Worm (Caenorhabditis elegans) whole organism, young adult: ENCODE data around the gene ippk-1.

Experiments
- B0336.3 ChIP-seq: fragments of 200-800 bp; sonication (Bioruptor generic); IDR thresholded peaks from 2 replicates; pipeline ENCODE4 v1.3.6; 2022; ENCODE audit warnings: missing genetic modification characterization, missing compliant biosample characterization
- F39B2.1 ChIP-seq: fragments of 200-800 bp; sonication (Bioruptor generic); IDR thresholded peaks from 2 replicates; pipeline ENCODE4 v1.3.6; 2022; ENCODE audit warnings: missing genetic modification reagents, missing genetic modification characterization, missing compliant biosample characterization
- F57A8.1 ChIP-seq: fragments of 200-800 bp; sonication (Bioruptor generic); optimal IDR thresholded peaks from 2 replicates; lab custom pipeline; 2018; ENCODE audit warnings: mild to moderate bottlenecking, missing genetic modification characterization, moderate library complexity, missing compliant biosample characterization
- K12H6.12 ChIP-seq: fragments of 200-800 bp; sonication (Bioruptor generic); optimal IDR thresholded peaks from 2 replicates; lab custom pipeline; 2018; ENCODE audit warnings: mild to moderate bottlenecking, missing genetic modification characterization, missing compliant biosample characterization
- bed-1 ChIP-seq: fragments of 200-800 bp; sonication (Bioruptor generic); IDR thresholded peaks from 2 replicates; pipeline ENCODE4 v1.3.6; 2022; ENCODE audit warnings: missing genetic modification reagents, missing genetic modification characterization, missing compliant biosample characterization
- cebp-1 ChIP-seq, 2 experiments: fragments of 200-800 bp in 1 of 2; sonication (Bioruptor generic) in 1 of 2; sonication (generic microtip) in 1 of 2; IDR thresholded peaks in 1 of 2; optimal IDR thresholded peaks in 1 of 2; 2 replicates each; pipeline versions ENCODE4 v1.3.6 to Lab custom; 2017 to 2022; ENCODE audit warnings: missing compliant biosample characterization in 2 of 2, missing genetic modification characterization in 2 of 2, mild to moderate bottlenecking in 1 of 2, missing genetic modification reagents in 1 of 2, moderate library complexity in 1 of 2
- ceh-58 ChIP-seq: fragments of 200-800 bp; sonication (Bioruptor generic); IDR thresholded peaks from 2 replicates; pipeline ENCODE4 v1.3.6; 2022; ENCODE audit warnings: missing genetic modification characterization, missing compliant biosample characterization
- ceh-91 ChIP-seq: fragments of 200-800 bp; sonication (Bioruptor generic); IDR thresholded peaks from 2 replicates; pipeline ENCODE4 v1.3.6; 2022; ENCODE audit warnings: missing genetic modification reagents, missing genetic modification characterization, missing compliant biosample characterization
- chd-7 ChIP-seq: sonication (generic microtip); optimal IDR thresholded peaks from 2 replicates; lab custom pipeline; 2016; ENCODE audit warnings: mild to moderate bottlenecking, missing genetic modification characterization, moderate library complexity, missing compliant biosample characterization
- dox-1 ChIP-seq: fragments of 200-800 bp; sonication (Bioruptor generic); IDR thresholded peaks from 2 replicates; pipeline ENCODE4 v1.3.6; 2022; ENCODE audit warnings: missing genetic modification reagents, missing genetic modification characterization, missing compliant biosample characterization
- dpff-1 ChIP-seq: sonication (generic microtip); optimal IDR thresholded peaks from 2 replicates; lab custom pipeline; 2017; ENCODE audit warnings: mild to moderate bottlenecking, missing genetic modification characterization, missing compliant biosample characterization
- egl-44 ChIP-seq: fragments of 200-800 bp; sonication (Bioruptor generic); IDR thresholded peaks from 2 replicates; pipeline ENCODE4 v1.3.6; 2022; ENCODE audit warnings: missing genetic modification reagents, missing genetic modification characterization, missing compliant biosample characterization
- egrh-3 ChIP-seq: fragments of 200-800 bp; sonication (Bioruptor generic); IDR thresholded peaks from 2 replicates; pipeline ENCODE4 v1.3.6; 2022; ENCODE audit warnings: missing genetic modification reagents, missing genetic modification characterization, missing compliant biosample characterization
- gei-17 ChIP-seq: fragments of 200-800 bp; sonication (Bioruptor generic); optimal IDR thresholded peaks from 2 replicates; lab custom pipeline; 2018; ENCODE audit warnings: mild to moderate bottlenecking, missing genetic modification characterization, missing compliant biosample characterization
- hsf-1 ChIP-seq: fragments of 200-800 bp; sonication (Bioruptor generic); IDR thresholded peaks from 2 replicates; pipeline ENCODE4 v1.3.6; 2022; ENCODE audit warnings: missing genetic modification reagents, missing genetic modification characterization, missing compliant biosample characterization
- let-526 ChIP-seq: fragments of 200-800 bp; sonication (Bioruptor generic); IDR thresholded peaks from 2 replicates; pipeline ENCODE4 v1.3.6; 2022; ENCODE audit warnings: missing genetic modification reagents, missing genetic modification characterization, missing compliant biosample characterization
- let-607 ChIP-seq, 2 experiments: fragments of 200-800 bp in 1 of 2; sonication (Bioruptor generic) in 1 of 2; sonication (generic microtip) in 1 of 2; optimal IDR thresholded peaks; 2 replicates each; lab custom pipeline; 2016 to 2018; ENCODE audit warnings: mild to moderate bottlenecking in 2 of 2, missing compliant biosample characterization in 2 of 2, missing genetic modification characterization in 2 of 2, moderate library complexity in 2 of 2, missing genotype in 1 of 2
- lin-26 ChIP-seq: fragments of 200-800 bp; sonication (Bioruptor generic); IDR thresholded peaks from 2 replicates; pipeline ENCODE4 v1.3.6; 2022; ENCODE audit warnings: missing genetic modification reagents, missing genetic modification characterization, missing compliant biosample characterization
- lin-35 ChIP-seq, 3 experiments: fragments of 150-350 bp in 2 of 3; sonication (generic microtip) in 1 of 3; optimal IDR thresholded peaks; 2 replicates each; lab custom pipeline; 2014 to 2018; ENCODE audit warnings: missing biosample characterization in 3 of 3, missing genetic modification characterization in 3 of 3, missing genetic modification reagents in 3 of 3
- lin-40 ChIP-seq: sonication (generic microtip); optimal IDR thresholded peaks from 2 replicates; lab custom pipeline; 2016; ENCODE audit warnings: missing genetic modification characterization, mild to moderate bottlenecking, missing compliant biosample characterization, missing genotype, missing genetic modification reagents
- lin-54 ChIP-seq: fragments of 200-800 bp; sonication (Bioruptor generic); optimal IDR thresholded peaks from 2 replicates; lab custom pipeline; 2018; ENCODE audit warnings: mild to moderate bottlenecking, missing genetic modification characterization, missing compliant biosample characterization
- lir-1 ChIP-seq: fragments of 200-800 bp; sonication (Bioruptor generic); conservative IDR thresholded peaks from 2 replicates; pipeline ENCODE4 v1.3.6; 2022; ENCODE audit warnings: missing genetic modification reagents, missing genetic modification characterization, missing compliant biosample characterization
- lsy-27 ChIP-seq: sonication (generic microtip); optimal IDR thresholded peaks from 2 replicates; lab custom pipeline; 2017; ENCODE audit warnings: missing genetic modification characterization, mild to moderate bottlenecking, missing compliant biosample characterization, antibody characterized with exemption, missing genotype, borderline replicate concordance; ENCODE audit not compliant: insufficient read depth
- nfyb-1 ChIP-seq: fragments of 200-800 bp; sonication (Bioruptor generic); IDR thresholded peaks from 2 replicates; pipeline ENCODE4 v1.3.6; 2022; ENCODE audit warnings: missing genetic modification reagents, missing genetic modification characterization, missing compliant biosample characterization
- nhr-80 ChIP-seq: sonication (generic microtip); optimal IDR thresholded peaks from 2 replicates; lab custom pipeline; 2016; ENCODE audit warnings: missing genetic modification characterization, missing compliant biosample characterization
- pbrm-1 ChIP-seq: fragments of 200-800 bp; sonication (Bioruptor generic); IDR thresholded peaks from 2 replicates; pipeline ENCODE4 v1.3.6; 2022; ENCODE audit warnings: missing genetic modification reagents, missing genetic modification characterization, missing compliant biosample characterization
- rcor-1 ChIP-seq: fragments of 200-800 bp; sonication (Bioruptor generic); IDR thresholded peaks from 2 replicates; pipeline ENCODE4 v1.3.6; 2022; ENCODE audit warnings: missing genetic modification reagents, missing genetic modification characterization, missing compliant biosample characterization
- rpc-1 ChIP-seq, 2 experiments: fragments of 150-350 bp in 1 of 2; sonication (generic microtip) in 1 of 2; optimal IDR thresholded peaks; 2 replicates each; lab custom pipeline; 2014 to 2018; ENCODE audit warnings: missing biosample characterization in 1 of 2, missing genetic modification characterization in 1 of 2, missing genetic modification reagents in 1 of 2, missing genotype in 1 of 2
- somi-1 ChIP-seq: fragments of 200-800 bp; sonication (Bioruptor generic); optimal IDR thresholded peaks from 2 replicates; lab custom pipeline; 2018; ENCODE audit warnings: mild to moderate bottlenecking, missing genetic modification characterization, missing compliant biosample characterization
- tbp1 ChIP-seq: fragments of 200-800 bp; sonication (Bioruptor generic); optimal IDR thresholded peaks from 2 replicates; lab custom pipeline; 2018; ENCODE audit warnings: mild to moderate bottlenecking, missing genetic modification characterization, missing compliant biosample characterization
- tbx-9 ChIP-seq: sonication (generic microtip); optimal IDR thresholded peaks from 2 replicates; lab custom pipeline; 2016; ENCODE audit warnings: borderline replicate concordance, missing genetic modification characterization, inconsistent platforms, missing compliant biosample characterization
- unc-62 ChIP-seq: fragments of 150-350 bp; optimal IDR thresholded peaks from 2 replicates; lab custom pipeline; 2014; ENCODE audit warnings: missing biosample characterization, missing genetic modification reagents, missing genetic modification characterization
- xnd-1 ChIP-seq: sonication (generic microtip); optimal IDR thresholded peaks from 2 replicates; lab custom pipeline; 2016; ENCODE audit warnings: missing genotype, missing genetic modification reagents, missing genetic modification characterization, missing compliant biosample characterization
- ztf-22 ChIP-seq: fragments of 200-800 bp; sonication (Bioruptor generic); optimal IDR thresholded peaks from 2 replicates; lab custom pipeline; 2018; ENCODE audit warnings: mild to moderate bottlenecking, missing genetic modification characterization, moderate library complexity, missing compliant biosample characterization
- ztf-26 ChIP-seq: sonication (generic microtip); optimal IDR thresholded peaks from 2 replicates; lab custom pipeline; 2017; ENCODE audit warnings: missing genetic modification characterization, missing compliant biosample characterization
- ztf-28 ChIP-seq: fragments of 200-800 bp; sonication (Bioruptor generic); IDR thresholded peaks from 2 replicates; pipeline ENCODE4 v1.3.6; 2022; ENCODE audit warnings: missing genetic modification reagents, missing genetic modification characterization, missing compliant biosample characterization
- ztf-3 ChIP-seq: fragments of 200-800 bp; sonication (Bioruptor generic); optimal IDR thresholded peaks from 2 replicates; lab custom pipeline; 2018; ENCODE audit warnings: mild to moderate bottlenecking, missing genetic modification characterization, missing compliant biosample characterization

Gene ippk-1

DNA sequence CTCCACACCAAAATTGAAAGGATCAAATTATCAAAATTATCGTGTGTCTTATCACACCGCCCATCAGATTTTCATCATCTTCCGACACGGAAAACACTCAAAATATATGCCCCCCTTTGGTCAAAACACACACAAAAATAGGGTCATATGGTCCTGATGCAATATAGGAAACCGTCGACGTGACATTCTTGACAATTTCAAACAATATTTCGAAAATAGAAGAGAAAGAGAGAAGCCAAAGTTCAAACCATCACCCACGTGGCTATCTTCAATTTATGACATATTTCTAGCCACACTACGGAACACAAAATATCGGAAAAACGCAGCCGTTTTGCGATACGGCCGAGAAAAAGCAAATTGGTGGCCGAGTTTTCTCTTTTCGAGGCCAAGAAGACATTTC, 7.9 kb downstream of the ippk-1 start:
- TF ChIP-seq nhr-80 (peak; percentile 9), egl-44 (no peak), ztf-26 (peak; percentile 70), dpff-1 (no peak), lin-26 (peak; percentile 56; the same call in 1 of the 2 replicates), ceh-91 (no peak), somi-1 (GFP tag; lab: Kevin White, UChicago) (peak; percentile 63), cebp-1 (GFP tag; IDR thresholded peaks at IDR 0.05; lab: Robert Waterston, UW) (peak; percentile 54), cebp-1 (tag; optimal IDR thresholded peaks at IDR 0.05; lab: Kevin White, UChicago) (peak; percentile 63), lin-40 (tag; lab: Kevin White, UChicago) (peak; percentile 27)

DNA sequence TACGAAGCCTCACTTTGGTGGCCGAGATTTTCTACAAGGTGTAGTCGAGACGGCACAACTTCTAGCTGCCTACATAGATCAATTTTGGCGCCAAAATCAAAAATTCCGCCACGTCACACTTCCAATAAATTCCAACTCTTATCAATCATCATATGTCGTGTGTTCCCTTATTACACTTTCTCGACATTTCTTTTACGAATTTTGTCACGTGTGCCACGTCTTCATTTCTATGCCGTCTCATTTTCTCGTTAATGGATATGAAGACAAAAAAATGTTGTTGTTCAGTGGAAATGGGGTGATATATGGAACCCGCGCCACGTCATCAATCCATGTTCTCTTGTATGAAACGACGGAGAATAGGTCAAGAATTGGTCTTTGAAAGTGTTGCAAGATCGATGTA, 8.9 kb downstream of the ippk-1 start:
- TF ChIP-seq let-607 (tag; optimal IDR thresholded peaks at IDR 0.05; lab: Kevin White, UChicago) (peak in 1 of 2 experiments; percentile 63), ceh-91 (no peak), F39B2.1 (GFP tag; lab: Robert Waterston, UW) (no peak), ztf-26 (peak; percentile 12), egrh-3 (no peak), ztf-3 (no peak), hsf-1 (GFP tag; lab: Robert Waterston, UW) (peak; percentile 64; the same call in 1 of the 2 replicates), lsy-27 (tag; lab: Kevin White, UChicago) (no peak)

DNA sequence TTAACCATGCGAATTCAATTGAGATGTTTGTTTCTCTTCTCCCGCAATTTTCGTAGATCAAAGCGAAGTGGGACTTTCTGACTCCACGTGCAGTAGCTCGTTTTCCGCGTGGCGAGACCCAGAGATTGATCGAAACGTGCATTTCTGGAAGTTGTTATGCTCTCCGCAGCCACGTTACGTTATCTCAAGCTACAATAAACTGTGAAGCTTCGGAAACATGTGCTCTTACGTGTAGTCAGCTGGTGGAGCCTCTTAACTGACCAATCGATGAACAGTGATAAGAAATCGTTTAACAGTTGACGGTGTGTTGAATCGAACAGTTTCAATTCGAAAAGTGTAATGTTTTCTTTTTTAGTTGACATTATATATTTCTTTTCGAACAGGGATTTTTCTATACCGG, 9.4 kb downstream of the ippk-1 start:
- TF ChIP-seq nfyb-1, result peak; percentile 64; the same call in 1 of the 2 replicates
- TF ChIP-seq pbrm-1 (GFP tag; lab: Robert Waterston, UW), result no peak
- no peak for TF ChIP-seq dpff-1
- no peak for TF ChIP-seq gei-17
- TF ChIP-seq lsy-27 (tag; lab: Kevin White, UChicago), result no peak
- no peak for TF ChIP-seq somi-1 (GFP tag; lab: Kevin White, UChicago)
- TF ChIP-seq tbx-9, result no peak
- no peak for TF ChIP-seq lir-1
- no peak for TF ChIP-seq rpc-1 (optimal IDR thresholded peaks at IDR 0.05; lab: Kevin White, UChicago)
- no peak for TF ChIP-seq rpc-1 (tag; optimal IDR thresholded peaks at IDR 0.05; lab: Kevin White, UChicago)
- no peak for TF ChIP-seq F57A8.1 (GFP tag; lab: Kevin White, UChicago)
- TF ChIP-seq ztf-22, result peak; percentile 58
- TF ChIP-seq lin-54 (GFP tag; lab: Kevin White, UChicago), result peak; percentile 17
- TF ChIP-seq egl-44, result 0 out of 2 replicates have a peak, but pooled peaks have one; percentile 17
- TF ChIP-seq chd-7 (tag; lab: Kevin White, UChicago), result no peak
- TF ChIP-seq lin-35 (GFP tag; optimal IDR thresholded peaks at IDR 0.05; lab: Kevin White, UChicago), result no peak
- TF ChIP-seq xnd-1, result no peak
- TF ChIP-seq cebp-1 (GFP tag; IDR thresholded peaks at IDR 0.05; lab: Robert Waterston, UW), result no peak
- peak; percentile 5 for TF ChIP-seq cebp-1 (tag; optimal IDR thresholded peaks at IDR 0.05; lab: Kevin White, UChicago)
- TF ChIP-seq unc-62 (GFP tag; lab: Kevin White, UChicago), result no peak
- TF ChIP-seq tbp1 (GFP tag; lab: Kevin White, UChicago), result peak; percentile 20
- TF ChIP-seq bed-1 (GFP tag; lab: Robert Waterston, UW), result no peak
- TF ChIP-seq ztf-28 (GFP tag; lab: Robert Waterston, UW), result no peak
- TF ChIP-seq rcor-1 (GFP tag; lab: Robert Waterston, UW), result no peak
- no peak for TF ChIP-seq B0336.3 (GFP tag; lab: Robert Waterston, UW)
- TF ChIP-seq dox-1 (GFP tag; lab: Robert Waterston, UW), result peak; percentile 39; the same call in 1 of the 2 replicates
- no peak for TF ChIP-seq K12H6.12
- peak; percentile 62 for TF ChIP-seq nhr-80
- no peak for TF ChIP-seq ceh-58 (GFP tag; lab: Robert Waterston, UW)
- 0 out of 2 replicates have a peak, but pooled peaks have one; percentile 43 for TF ChIP-seq let-526 (GFP tag; lab: Robert Waterston, UW)
